Worm (Caenorhabditis elegans) whole organism, L4/young adult: ENCODE results near the gene Y53C12A.8.

Experiments
- dao-5 ChIP-seq: sonication (generic microtip); optimal IDR thresholded peaks from 2 replicates; lab custom pipeline; 2016; ENCODE audit warnings: missing genotype, missing genetic modification characterization, moderate library complexity, missing compliant biosample characterization
- him-1 ChIP-seq: sonication (generic microtip); optimal IDR thresholded peaks from 2 replicates; lab custom pipeline; 2016; ENCODE audit warnings: missing genotype, missing genetic modification reagents, missing genetic modification characterization, missing compliant biosample characterization

- TF ChIP-seq dao-5 (tag; lab: Kevin White, UChicago) = no peak
- TF ChIP-seq him-1 = no peak
Measured at ce11 chrII:9724464-9724863, 24.2 kb upstream of the Y53C12A.8 start, which contains the start of gene cutl-2.
